Fruit fly (Drosophila melanogaster) whole organism, embryonic: ENCODE results near the gene Plap.

Experiments used
- ATbp ChIP-seq: fragments of 200-800 bp; sonication (Bioruptor generic); optimal IDR thresholded peaks from 2 replicates; lab custom pipeline; 2017; ENCODE audit warnings: missing biosample characterization, mild to moderate bottlenecking, missing genetic modification characterization, missing genetic modification reagents
- Ada2b ChIP-seq: fragments of 200-800 bp; sonication (Bioruptor generic); IDR thresholded peaks from 2 replicates; pipeline ENCODE4 v1.3.6; 2022; ENCODE audit warnings: missing biosample characterization, missing genetic modification characterization
- Antp ChIP-seq: fragments of 200-800 bp; sonication (Bioruptor generic); optimal IDR thresholded peaks from 3 replicates; lab custom pipeline; 2016; ENCODE audit warnings: missing biosample characterization, missing genetic modification characterization
- B-H2 ChIP-seq: fragments of 200-800 bp; sonication (Bioruptor generic); optimal IDR thresholded peaks from 2 replicates; lab custom pipeline; 2018; ENCODE audit warnings: missing biosample characterization, mild to moderate bottlenecking, missing genetic modification characterization
- CG11695 ChIP-seq: fragments of 200-800 bp; sonication (Bioruptor generic); IDR thresholded peaks from 3 replicates; pipeline ENCODE4 v1.3.6; 2022; ENCODE audit warnings: missing biosample characterization, missing genetic modification characterization
- CG1233 ChIP-seq: fragments of 200-800 bp; sonication (Bioruptor generic); optimal IDR thresholded peaks from 4 replicates; lab custom pipeline; 2018; ENCODE audit warnings: missing biosample characterization, mild to moderate bottlenecking, missing genetic modification characterization
- CG13624 ChIP-seq: fragments of 200-800 bp; sonication (Bioruptor generic); optimal IDR thresholded peaks from 2 replicates; lab custom pipeline; 2016; ENCODE audit warnings: missing biosample characterization, missing genetic modification characterization
- CG15073 ChIP-seq: fragments of 200-800 bp; sonication (Bioruptor generic); optimal IDR thresholded peaks from 2 replicates; lab custom pipeline; 2016; ENCODE audit warnings: missing biosample characterization, missing genetic modification characterization
- CG15479 ChIP-seq: fragments of 200-800 bp; sonication (Bioruptor generic); optimal IDR thresholded peaks from 3 replicates; lab custom pipeline; 2019; ENCODE audit warnings: missing biosample characterization, mild to moderate bottlenecking, missing genetic modification characterization, moderate library complexity
- CG15514 ChIP-seq: fragments of 200-800 bp; sonication (Bioruptor generic); optimal IDR thresholded peaks from 3 replicates; lab custom pipeline; 2017; ENCODE audit warnings: missing biosample characterization, missing genetic modification characterization, mild to moderate bottlenecking, moderate library complexity, missing genetic modification reagents
- CG16813 ChIP-seq: fragments of 200-800 bp; sonication (Bioruptor generic); IDR thresholded peaks from 3 replicates; pipeline ENCODE4 v1.3.6; 2022; ENCODE audit warnings: missing biosample characterization, missing genetic modification characterization; ENCODE audit not compliant: partially characterized antibody
- CG17186 ChIP-seq: fragments of 200-800 bp; sonication (Bioruptor generic); optimal IDR thresholded peaks from 3 replicates; lab custom pipeline; 2017; ENCODE audit warnings: missing biosample characterization, missing genetic modification reagents, missing genetic modification characterization
- CG3281 ChIP-seq: fragments of 200-800 bp; sonication (Bioruptor generic); optimal IDR thresholded peaks from 3 replicates; lab custom pipeline; 2017; ENCODE audit warnings: missing biosample characterization, mild to moderate bottlenecking, missing genetic modification characterization
- CG3847 ChIP-seq: fragments of 200-800 bp; sonication (Bioruptor generic); IDR thresholded peaks from 2 replicates; pipeline ENCODE4 v1.3.6; 2022; ENCODE audit warnings: missing biosample characterization, missing genetic modification characterization
- CG4360 ChIP-seq: fragments of 200-800 bp; sonication (Bioruptor generic); IDR thresholded peaks from 2 replicates; pipeline ENCODE4 v1.3.6; 2022; ENCODE audit warnings: missing biosample characterization, missing genetic modification characterization
- CG6654 ChIP-seq: fragments of 200-800 bp; sonication (Bioruptor generic); optimal IDR thresholded peaks from 2 replicates; lab custom pipeline; 2017; ENCODE audit warnings: missing biosample characterization, mild to moderate bottlenecking, missing genetic modification characterization
- CG8290 ChIP-seq, 3 experiments: fragments of 200-800 bp; sonication (Bioruptor generic); optimal IDR thresholded peaks; 2 replicates each; lab custom pipeline; 2016 to 2019; ENCODE audit warnings: missing biosample characterization in 3 of 3, missing genetic modification characterization in 3 of 3, mild to moderate bottlenecking in 2 of 3, moderate library complexity in 1 of 3
- CG9727 ChIP-seq: fragments of 200-800 bp; sonication (Bioruptor generic); optimal IDR thresholded peaks from 3 replicates; lab custom pipeline; 2017; ENCODE audit warnings: missing biosample characterization, mild to moderate bottlenecking, missing genetic modification characterization
- Dp ChIP-seq: fragments of 200-800 bp; sonication (Bioruptor generic); optimal IDR thresholded peaks from 2 replicates; lab custom pipeline; 2018; ENCODE audit warnings: missing biosample characterization, mild to moderate bottlenecking, missing genetic modification characterization, moderate library complexity
- GATAe ChIP-seq: fragments of 200-800 bp; sonication (Bioruptor generic); conservative IDR thresholded peaks from 2 replicates; pipeline ENCODE4 v1.3.6; 2022; ENCODE audit warnings: missing biosample characterization, missing genetic modification characterization
- HHEX ChIP-seq: fragments of 200-800 bp; sonication (Bioruptor generic); optimal IDR thresholded peaks from 3 replicates; lab custom pipeline; 2017; ENCODE audit warnings: missing biosample characterization, mild to moderate bottlenecking, missing genetic modification characterization, missing genetic modification reagents
- HmgZ ChIP-seq: fragments of 200-800 bp; sonication (Bioruptor generic); optimal IDR thresholded peaks from 2 replicates; lab custom pipeline; 2018; ENCODE audit warnings: missing biosample characterization, mild to moderate bottlenecking, missing genetic modification characterization
- Hr78 ChIP-seq, 2 experiments: fragments of 200-800 bp in 1 of 2; fragments of >200 bp in 1 of 2; sonication (Bioruptor generic) in 1 of 2; optimal IDR thresholded peaks; 2 replicates each; lab custom pipeline; 2017 to 2019; ENCODE audit warnings: missing biosample characterization in 2 of 2, missing genetic modification characterization in 2 of 2, mild to moderate bottlenecking in 1 of 2, moderate library complexity in 1 of 2
- Meics ChIP-seq: fragments of 200-800 bp; sonication (Bioruptor generic); optimal IDR thresholded peaks from 2 replicates; lab custom pipeline; 2017; ENCODE audit warnings: missing biosample characterization, mild to moderate bottlenecking, missing genetic modification characterization
- Mes4 ChIP-seq: fragments of 200-800 bp; sonication (Bioruptor generic); optimal IDR thresholded peaks from 2 replicates; lab custom pipeline; 2016; ENCODE audit warnings: missing biosample characterization, missing genetic modification characterization
- Neu2 ChIP-seq: fragments of 200-800 bp; sonication (Bioruptor generic); optimal IDR thresholded peaks from 3 replicates; lab custom pipeline; 2016; ENCODE audit warnings: missing biosample characterization, missing genetic modification characterization, borderline replicate concordance
- Nf-YC ChIP-seq: fragments of 200-800 bp; optimal IDR thresholded peaks from 3 replicates; lab custom pipeline; 2019; ENCODE audit warnings: missing biosample characterization, mild to moderate bottlenecking, missing genetic modification characterization, moderate library complexity
- Oli ChIP-seq: fragments of 200-800 bp; sonication (Bioruptor generic); optimal IDR thresholded peaks from 2 replicates; lab custom pipeline; 2018; ENCODE audit warnings: missing biosample characterization, mild to moderate bottlenecking, missing genetic modification characterization, moderate library complexity
- Optix ChIP-seq: fragments of 200-800 bp; sonication (Bioruptor generic); IDR thresholded peaks from 3 replicates; pipeline ENCODE4 v1.3.6; 2022; ENCODE audit warnings: missing biosample characterization, missing genetic modification characterization
- PHDP ChIP-seq: fragments of 200-800 bp; sonication (Bioruptor generic); optimal IDR thresholded peaks from 3 replicates; lab custom pipeline; 2018; ENCODE audit warnings: missing biosample characterization, mild to moderate bottlenecking, missing genetic modification characterization, moderate library complexity
- Sox102F ChIP-seq: fragments of 200-800 bp; sonication (Bioruptor generic); optimal IDR thresholded peaks from 2 replicates; lab custom pipeline; 2018; ENCODE audit warnings: missing biosample characterization, mild to moderate bottlenecking, missing genetic modification characterization, moderate library complexity
- cas ChIP-seq: fragments of 200-800 bp; sonication (Bioruptor generic); IDR thresholded peaks from 2 replicates; pipeline ENCODE4 v1.3.6; 2022; ENCODE audit warnings: missing biosample characterization, missing genetic modification characterization
- chm ChIP-seq: fragments of 200-800 bp; sonication (Bioruptor generic); IDR thresholded peaks from 2 replicates; pipeline ENCODE4 v1.3.6; 2022; ENCODE audit warnings: missing biosample characterization, missing genetic modification characterization
- da ChIP-seq: fragments of 200-800 bp; sonication (Bioruptor generic); optimal IDR thresholded peaks from 2 replicates; lab custom pipeline; 2016; ENCODE audit warnings: missing biosample characterization, missing genetic modification characterization
- disco-r ChIP-seq: fragments of 200-800 bp; sonication (Bioruptor generic); optimal IDR thresholded peaks from 2 replicates; lab custom pipeline; 2016; ENCODE audit warnings: missing biosample characterization, missing genetic modification characterization
- dmrt99B ChIP-seq: fragments of 200-800 bp; sonication (Bioruptor generic); optimal IDR thresholded peaks from 2 replicates; lab custom pipeline; 2018; ENCODE audit warnings: missing biosample characterization, mild to moderate bottlenecking, missing genetic modification characterization, moderate library complexity
- eyg ChIP-seq: fragments of 200-800 bp; sonication (Bioruptor generic); optimal IDR thresholded peaks from 3 replicates; lab custom pipeline; 2016; ENCODE audit warnings: missing biosample characterization, missing genetic modification characterization
- fd64A ChIP-seq: fragments of 200-800 bp; sonication (Bioruptor generic); optimal IDR thresholded peaks from 3 replicates; lab custom pipeline; 2018; ENCODE audit warnings: missing biosample characterization, mild to moderate bottlenecking, missing genetic modification characterization
- fd96Cb ChIP-seq: fragments of 200-800 bp; sonication (Bioruptor generic); optimal IDR thresholded peaks from 2 replicates; lab custom pipeline; 2018; ENCODE audit warnings: missing biosample characterization, mild to moderate bottlenecking, missing genetic modification characterization, moderate library complexity
- hbn ChIP-seq: fragments of 200-800 bp; sonication (Bioruptor generic); IDR thresholded peaks from 2 replicates; pipeline ENCODE4 v1.3.6; 2022; ENCODE audit warnings: missing biosample characterization, missing genetic modification characterization; ENCODE audit not compliant: partially characterized antibody
- ind ChIP-seq: fragments of 200-800 bp; sonication (Bioruptor generic); optimal IDR thresholded peaks from 3 replicates; lab custom pipeline; 2016; ENCODE audit warnings: missing biosample characterization, missing genetic modification characterization
- insv ChIP-seq, 2 experiments: fragments of 200-800 bp; sonication (Bioruptor generic); optimal IDR thresholded peaks; 3 replicates each; lab custom pipeline; 2016 to 2018; ENCODE audit warnings: missing biosample characterization in 2 of 2, missing genetic modification characterization in 2 of 2
- lmd ChIP-seq: fragments of 200-800 bp; sonication (Bioruptor generic); IDR thresholded peaks from 2 replicates; pipeline ENCODE4 v1.3.6; 2022; ENCODE audit warnings: missing biosample characterization, missing genetic modification characterization
- odd ChIP-seq: fragments of 200-800 bp; sonication (Bioruptor generic); optimal IDR thresholded peaks from 2 replicates; lab custom pipeline; 2017; ENCODE audit warnings: missing biosample characterization, mild to moderate bottlenecking, missing genetic modification characterization
- pho ChIP-seq: fragments of 200-800 bp; sonication (Bioruptor generic); optimal IDR thresholded peaks from 2 replicates; lab custom pipeline; 2016; ENCODE audit warnings: missing biosample characterization, missing genetic modification characterization
- slp2 ChIP-seq: fragments of 200-800 bp; sonication (Bioruptor generic); optimal IDR thresholded peaks from 2 replicates; lab custom pipeline; 2016; ENCODE audit warnings: missing biosample characterization, missing genetic modification characterization
- stc ChIP-seq: fragments of 200-800 bp; sonication (Bioruptor generic); IDR thresholded peaks from 2 replicates; pipeline ENCODE4 v1.3.6; 2022; ENCODE audit warnings: missing biosample characterization, missing genetic modification characterization
- sug ChIP-seq: fragments of 200-800 bp; optimal IDR thresholded peaks from 2 replicates; lab custom pipeline; 2019; ENCODE audit warnings: missing biosample characterization, mild to moderate bottlenecking, missing genetic modification characterization, moderate library complexity
- tap ChIP-seq: fragments of 200-800 bp; optimal IDR thresholded peaks from 3 replicates; lab custom pipeline; 2019; ENCODE audit warnings: missing biosample characterization, mild to moderate bottlenecking, missing genetic modification characterization, moderate library complexity
- tin ChIP-seq: fragments of 200-800 bp; sonication (Bioruptor generic); optimal IDR thresholded peaks from 3 replicates; lab custom pipeline; 2016; ENCODE audit warnings: missing biosample characterization, missing genetic modification characterization

The Plap gene

DNA sequence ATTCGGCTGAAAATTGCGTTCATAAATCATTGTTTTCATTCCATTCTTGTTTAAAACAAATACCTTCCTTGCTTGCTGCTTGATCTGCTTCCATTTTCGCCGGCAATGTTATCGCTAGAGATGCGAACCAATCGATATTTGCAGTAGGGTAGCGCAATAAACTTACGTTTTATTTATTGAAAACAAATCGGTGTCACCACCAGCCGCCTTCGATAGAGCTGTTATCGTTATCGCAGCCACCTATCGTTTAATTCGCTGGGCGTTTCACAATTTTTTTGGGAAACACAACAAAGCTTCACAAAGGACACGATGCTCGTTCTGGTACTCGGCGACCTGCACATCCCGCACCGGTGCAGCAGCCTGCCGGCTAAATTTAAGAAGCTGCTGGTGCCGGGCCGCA lies 19.6 kb downstream of the Plap start, which contains the start of the genes Tfb4 and Vps29 (continued):
- peak; percentile 90 for TF ChIP-seq CG16813
- TF ChIP-seq fd64A (GFP tag; lab: Kevin White, UChicago) = no peak
- peak; percentile 56 for TF ChIP-seq B-H2 (GFP tag; lab: Kevin White, UChicago)
- TF ChIP-seq HHEX (GFP tag; lab: Kevin White, UChicago) = no peak
- TF ChIP-seq eyg (GFP tag; lab: Kevin White, UChicago) = no peak
- TF ChIP-seq CG4360 (GFP tag; lab: Robert Waterston, UW) = no peak
- no peak for TF ChIP-seq dmrt99B
- no peak for TF ChIP-seq Meics (GFP tag; lab: Kevin White, UChicago)
- peak; percentile 89 for TF ChIP-seq hbn (GFP tag; lab: Robert Waterston, UW)
- TF ChIP-seq Optix = no peak
- no peak for TF ChIP-seq Sox102F (GFP tag; lab: Kevin White, UChicago)
- no peak for TF ChIP-seq PHDP (tag; lab: Kevin White, UChicago)
- TF ChIP-seq fd96Cb = no peak
- peak; percentile 30; the same call in 1 of the 2 replicates for TF ChIP-seq chm
- TF ChIP-seq CG6654 (GFP tag; lab: Kevin White, UChicago) = no peak
- no peak for TF ChIP-seq Neu2
- no peak for TF ChIP-seq slp2 (GFP tag; lab: Kevin White, UChicago)
- TF ChIP-seq HmgZ (tag; lab: Kevin White, UChicago) = peak; percentile 56
- TF ChIP-seq Antp (GFP tag; lab: Kevin White, UChicago) = peak; percentile 63
- no peak for TF ChIP-seq insv (GFP tag; optimal IDR thresholded peaks at IDR 0.05; lab: Kevin White, UChicago)
- peak; percentile 56 for TF ChIP-seq ind (GFP tag; lab: Kevin White, UChicago)
- TF ChIP-seq CG1233 (GFP tag; lab: Kevin White, UChicago) = no peak
- TF ChIP-seq disco-r = no peak
- no peak for TF ChIP-seq CG3281 (GFP tag; lab: Kevin White, UChicago)
- no peak for TF ChIP-seq da
- no peak for TF ChIP-seq sug (tag; lab: Kevin White, UChicago)
- TF ChIP-seq cas = 0 out of 2 replicates have a peak, but pooled peaks have one; percentile 15
- TF ChIP-seq stc (GFP tag; lab: Robert Waterston, UW) = no peak
- TF ChIP-seq tap (tag; lab: Kevin White, UChicago) = no peak
- TF ChIP-seq CG13624 (GFP tag; lab: Kevin White, UChicago) = peak; percentile 63
- TF ChIP-seq Oli = no peak
- no peak for TF ChIP-seq CG15479
- TF ChIP-seq Ada2b (GFP tag; lab: Robert Waterston, UW) = peak; percentile 47; the same call in 1 of the 2 replicates
- no peak for TF ChIP-seq ATbp
- peak; percentile 67 for TF ChIP-seq tin (GFP tag; lab: Kevin White, UChicago)
- TF ChIP-seq CG15073 (GFP tag; lab: Kevin White, UChicago) = no peak
- no peak for TF ChIP-seq Hr78 (GFP tag; optimal IDR thresholded peaks at IDR 0.05; lab: Kevin White, UChicago)
- no peak; the same call in 1 of the 2 replicates for TF ChIP-seq lmd (GFP tag; lab: Robert Waterston, UW)
- no peak for TF ChIP-seq Nf-YC (tag; lab: Kevin White, UChicago)
- peak; percentile 58 for TF ChIP-seq CG15514 (GFP tag; lab: Kevin White, UChicago)
- TF ChIP-seq CG11695 (GFP tag; lab: Robert Waterston, UW) = 0 out of 3 replicates have a peak, but pooled peaks have one; percentile 12
- 0 out of 2 replicates have a peak, but pooled peaks have one; percentile 47 for TF ChIP-seq CG3847 (GFP tag; lab: Robert Waterston, UW)
- no peak for TF ChIP-seq odd (GFP tag; lab: Kevin White, UChicago)
- TF ChIP-seq GATAe (GFP tag; lab: Robert Waterston, UW) = no peak
- no peak for TF ChIP-seq CG17186 (GFP tag; lab: Kevin White, UChicago)
- peak; percentile 20 for TF ChIP-seq pho (GFP tag; lab: Kevin White, UChicago)
- no peak for TF ChIP-seq CG9727 (GFP tag; lab: Kevin White, UChicago)
- TF ChIP-seq CG8290 (GFP tag; optimal IDR thresholded peaks at IDR 0.05; lab: Kevin White, UChicago) = no peak
- TF ChIP-seq CG8290 (tag; optimal IDR thresholded peaks at IDR 0.05; lab: Kevin White, UChicago) = no peak
- TF ChIP-seq Mes4 (GFP tag; lab: Kevin White, UChicago) = no peak
- TF ChIP-seq Dp (GFP tag; lab: Kevin White, UChicago) = peak; percentile 65
